Worm (Caenorhabditis elegans): ENCODE measurements around the gene sri-73.

sri-73 gene

DNA sequence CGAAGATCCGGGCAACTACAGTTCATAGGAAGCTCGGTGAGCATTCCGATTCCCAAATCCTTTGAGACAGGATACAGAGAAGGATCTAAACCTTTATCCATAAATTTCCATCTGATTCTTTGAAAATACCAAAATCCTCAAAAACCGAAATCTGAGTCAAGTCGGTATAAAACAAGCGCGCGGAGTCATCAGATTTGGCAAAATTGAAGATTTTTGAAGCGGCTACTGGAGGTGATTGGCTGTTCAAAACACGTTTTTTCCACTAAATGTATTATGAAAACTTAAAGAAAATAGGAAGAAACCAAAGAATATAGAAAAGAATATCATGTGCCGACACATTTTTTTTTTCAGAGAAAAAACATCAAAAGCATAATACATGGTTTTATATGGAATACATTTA lies 8.8 kb upstream of the sri-73 start, which contains the start of gene C14C6.13:
TSS of gene C14C6.13 (minus strand) at position 101 of the 400 bp plus-strand sequence.
- TF ChIP-seq elt-2 (tag; optimal IDR thresholded peaks at IDR 0.05) (no peak), fkh-10 (GFP tag; optimal IDR thresholded peaks at IDR 0.05) (no peak), elt-3 (tag; optimal IDR thresholded peaks at IDR 0.05) (no peak), tbx-2 (tag; optimal IDR thresholded peaks at IDR 0.05) (no peak), daf-12 (tag; optimal IDR thresholded peaks at IDR 0.05) (no peak), fos-1 (tag; optimal IDR thresholded peaks at IDR 0.05) (no peak), jun-1 (tag; optimal IDR thresholded peaks at IDR 0.05) (no peak), nhr-43 (tag; optimal IDR thresholded peaks at IDR 0.05; ENCODE audit: poor library complexity, severe bottlenecking) (no peak), R02D3.7 (tag; optimal IDR thresholded peaks at IDR 0.05) (no peak), mdl-1 (tag; optimal IDR thresholded peaks at IDR 0.05) (no peak), zag-1 (tag; optimal IDR thresholded peaks at IDR 0.05) (no peak), nhr-67 (tag; optimal IDR thresholded peaks at IDR 0.05) (no peak), egl-5 (tag; optimal IDR thresholded peaks at IDR 0.05) (no peak), nhr-77 (tag; optimal IDR thresholded peaks at IDR 0.05) (no peak), ztf-11 (tag; optimal IDR thresholded peaks at IDR 0.05) (no peak), unc-39 (tag; optimal IDR thresholded peaks at IDR 0.05) (no peak), eor-1 (tag; optimal IDR thresholded peaks at IDR 0.05) (no peak), lin-39 (tag; optimal IDR thresholded peaks at IDR 0.05) (no peak), nhr-23 (tag; optimal IDR thresholded peaks at IDR 0.05) (no peak), ceh-9 (tag; optimal IDR thresholded peaks at IDR 0.05) (no peak)

DNA sequence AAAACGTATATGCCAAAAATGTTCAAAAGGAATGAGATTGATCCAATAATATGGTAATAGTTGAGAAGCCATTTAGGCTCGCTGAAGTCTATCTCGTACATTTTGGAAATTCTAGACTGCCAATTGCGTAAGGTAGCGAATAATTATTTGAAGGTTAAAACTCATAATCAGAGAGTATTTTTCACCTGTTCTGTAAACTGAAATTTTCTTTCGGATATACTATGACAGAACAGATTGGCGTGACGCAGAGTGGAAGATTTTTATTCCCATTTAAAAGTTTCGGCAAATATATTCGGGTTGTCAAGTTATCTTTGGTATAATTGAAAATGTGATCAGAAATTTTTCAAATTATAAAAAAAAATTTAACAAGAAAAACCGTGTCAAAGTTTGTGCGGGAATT lies 2.2 kb upstream of the sri-73 start, which contains the start of gene sri-72:
TSS of gene sri-72 (minus strand) at position 101 of the 400 bp plus-strand sequence.
- TF ChIP-seq ceh-28 (tag; optimal IDR thresholded peaks at IDR 0.05), result no peak
- no peak for TF ChIP-seq daf-12 (tag; optimal IDR thresholded peaks at IDR 0.05)
- TF ChIP-seq nhr-67 (tag; optimal IDR thresholded peaks at IDR 0.05), result no peak
- TF ChIP-seq unc-62 (GFP tag; optimal IDR thresholded peaks at IDR 0.05), result no peak
- no peak for TF ChIP-seq nhr-77 (tag; optimal IDR thresholded peaks at IDR 0.05)
- TF ChIP-seq ceh-82 (tag; optimal IDR thresholded peaks at IDR 0.05), result no peak

DNA sequence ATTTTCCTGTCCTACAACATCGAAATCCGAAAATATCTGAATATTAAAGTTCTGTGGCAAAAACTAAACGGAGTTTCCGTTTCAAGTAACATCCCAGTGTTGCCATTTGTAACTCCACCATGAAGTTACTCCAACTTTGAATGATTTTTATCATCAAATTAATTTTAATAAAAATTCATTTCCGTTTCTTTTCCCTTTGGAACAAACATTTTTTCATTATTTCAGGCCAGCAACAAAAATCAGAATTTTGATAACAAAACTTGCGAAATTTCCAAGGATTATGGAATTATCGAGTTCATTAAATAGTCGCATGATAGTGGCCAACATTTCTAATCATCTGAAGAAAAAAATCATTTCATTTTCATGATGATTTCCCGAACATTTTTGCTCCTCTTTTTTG lies 3.0 kb downstream of the sri-73 start, which contains the start of gene C14C6.2:
TSS of gene C14C6.2 (plus strand) at position 301 of the 400 bp plus-strand sequence.
- TF ChIP-seq pqm-1 (tag; optimal IDR thresholded peaks at IDR 0.05) (no peak), fkh-2 (tag; optimal IDR thresholded peaks at IDR 0.05) (no peak), elt-2 (tag; optimal IDR thresholded peaks at IDR 0.05) (peak; percentile 9), lsy-12 (tag; optimal IDR thresholded peaks at IDR 0.05) (no peak)

DNA sequence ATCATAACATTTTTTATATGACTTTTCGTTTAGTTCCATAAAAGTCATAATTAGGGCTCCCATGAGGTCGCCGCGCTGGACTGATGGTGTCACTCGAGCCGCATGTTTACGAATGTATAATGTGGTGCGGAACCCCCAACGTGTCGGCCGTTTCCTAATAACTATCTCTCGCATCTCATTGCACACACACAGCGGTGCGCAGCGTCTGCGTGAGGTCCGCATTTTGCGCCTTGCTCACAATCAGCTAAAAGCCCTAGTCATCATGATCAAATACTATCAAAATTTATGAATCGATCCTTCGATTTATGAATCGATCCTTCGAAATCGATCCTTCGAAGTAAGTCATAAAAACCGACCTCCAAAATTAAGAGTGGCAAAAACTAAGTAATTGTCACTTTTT lies 5.9 kb downstream of the sri-73 start, which contains the start of gene srx-7:
TSS of gene srx-7 (plus strand) at position 256 of the 400 bp plus-strand sequence.
- no peak for TF ChIP-seq lsy-12 (tag; optimal IDR thresholded peaks at IDR 0.05)
- TF ChIP-seq ZK546.5 (tag; optimal IDR thresholded peaks at IDR 0.05), result no peak
- no peak for TF ChIP-seq R02D3.7 (tag; optimal IDR thresholded peaks at IDR 0.05)
- no peak for TF ChIP-seq aly-2 (tag; optimal IDR thresholded peaks at IDR 0.05)
- TF ChIP-seq fos-1 (tag; optimal IDR thresholded peaks at IDR 0.05), result no peak
- TF ChIP-seq pha-4 (tag; optimal IDR thresholded peaks at IDR 0.05), result no peak

DNA sequence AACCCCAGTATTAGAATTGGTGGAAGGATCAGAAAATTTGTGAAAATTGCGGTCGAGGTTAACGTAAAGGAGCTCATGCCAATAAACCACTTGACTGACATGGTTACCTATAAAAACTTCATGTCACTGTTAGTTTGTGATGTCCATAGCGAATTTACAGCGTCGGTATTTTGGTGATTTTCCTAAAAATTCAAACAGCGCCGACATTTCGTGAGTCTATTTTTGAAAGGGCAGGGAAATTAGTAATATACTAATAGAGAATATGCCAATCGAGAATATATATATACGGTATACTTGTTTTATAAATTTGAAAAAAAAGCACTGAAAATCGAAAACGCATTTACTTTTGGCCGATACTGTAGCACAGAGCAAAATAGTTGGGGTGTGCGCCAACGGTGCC lies 9.8 kb downstream of the sri-73 start, which contains the start of gene srx-8:
TSS of gene srx-8 (minus strand) at position 101 of the 400 bp plus-strand sequence.
- TF ChIP-seq ceh-82 (tag; optimal IDR thresholded peaks at IDR 0.05), result no peak
- no peak for TF ChIP-seq aly-2 (tag; optimal IDR thresholded peaks at IDR 0.05)
- no peak for TF ChIP-seq skn-1 (tag; optimal IDR thresholded peaks at IDR 0.05)
- TF ChIP-seq nhr-12 (tag; optimal IDR thresholded peaks at IDR 0.05), result no peak

DNA sequence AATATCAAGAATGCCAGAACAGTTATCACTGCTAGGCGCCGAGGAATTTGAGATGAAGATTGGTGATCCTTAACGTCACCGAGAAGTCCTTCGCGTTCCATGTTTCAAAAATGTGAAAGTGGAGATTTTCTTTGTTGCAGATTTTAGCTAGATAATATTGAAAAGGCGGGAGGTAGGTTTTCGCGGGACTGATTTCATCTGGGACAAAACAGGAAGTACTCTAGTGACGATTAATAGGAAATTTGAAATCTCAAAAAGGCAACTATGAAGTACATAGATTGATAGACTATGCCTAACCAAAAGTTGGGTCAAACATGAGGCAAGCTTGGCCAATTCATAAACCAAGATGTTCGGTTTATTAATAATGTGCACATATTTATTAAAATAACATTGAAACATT lies 12.8 kb downstream of the sri-73 start, which contains the start of gene C14C6.8:
TSS of gene C14C6.8 (minus strand) at position 101 of the 400 bp plus-strand sequence.
- TF ChIP-seq nhr-77 (tag; optimal IDR thresholded peaks at IDR 0.05), result no peak
- TF ChIP-seq lin-15B (tag; optimal IDR thresholded peaks at IDR 0.05), result no peak

All from whole organism, L3 larva.